Worm (Caenorhabditis elegans) whole organism, L4 larva: Measurements from ENCODE around the gene clec-66.

Experiments used
- aly-2 ChIP-seq: sonication (generic microtip); optimal IDR thresholded peaks from 2 replicates; lab custom pipeline; 2018; ENCODE audit warnings: missing biosample characterization, missing genetic modification characterization
- fkh-10 ChIP-seq: fragments of 150-350 bp; optimal IDR thresholded peaks from 2 replicates; lab custom pipeline; 2014; ENCODE audit warnings: missing biosample characterization, missing genetic modification reagents, missing genetic modification characterization
- hlh-30 ChIP-seq: sonication (generic microtip); optimal IDR thresholded peaks from 2 replicates; lab custom pipeline; 2017; ENCODE audit warnings: antibody characterized with exemption, mild to moderate bottlenecking, missing genetic modification characterization, missing compliant biosample characterization; ENCODE audit not compliant: insufficient read depth
- lin-13 ChIP-seq: fragments of 150-350 bp; optimal IDR thresholded peaks from 2 replicates; lab custom pipeline; 2014; ENCODE audit warnings: missing biosample characterization, missing genetic modification reagents, missing genetic modification characterization
- lsy-2 ChIP-seq, 2 experiments: fragments of 150-350 bp in 1 of 2; sonication (generic microtip) in 1 of 2; optimal IDR thresholded peaks; 2 replicates each; lab custom pipeline; 2014 to 2017; ENCODE audit warnings: missing biosample characterization in 2 of 2, missing genetic modification characterization in 2 of 2
- nhr-237 ChIP-seq: sonication (generic microtip); optimal IDR thresholded peaks from 2 replicates; lab custom pipeline; 2017; ENCODE audit warnings: missing biosample characterization, missing genetic modification characterization
- nhr-6 ChIP-seq: fragments of 150-350 bp; optimal IDR thresholded peaks from 2 replicates; lab custom pipeline; 2014; ENCODE audit warnings: missing biosample characterization, missing genetic modification characterization
- nhr-77 ChIP-seq: fragments of 150-350 bp; optimal IDR thresholded peaks from 2 replicates; lab custom pipeline; 2014; ENCODE audit warnings: missing biosample characterization, missing genetic modification characterization
- pha-4 ChIP-seq, 2 experiments: fragments of 150-350 bp in 1 of 2; fragments of 200-800 bp in 1 of 2; sonication (Bioruptor generic) in 1 of 2; IDR thresholded peaks in 1 of 2; optimal IDR thresholded peaks in 1 of 2; 2 replicates each; pipeline versions ENCODE4 v1.3.6 to Lab custom; 2014 to 2022; ENCODE audit warnings: missing genetic modification characterization in 2 of 2, missing genetic modification reagents in 2 of 2, missing biosample characterization in 1 of 2, missing compliant biosample characterization in 1 of 2
- unc-39 ChIP-seq: sonication (generic microtip); optimal IDR thresholded peaks from 2 replicates; lab custom pipeline; 2017; ENCODE audit warnings: missing biosample characterization, missing genetic modification characterization
- unc-62 ChIP-seq, 3 experiments: fragments of 150-350 bp in 1 of 3; sonication (generic microtip); optimal IDR thresholded peaks in 2 of 3; peaks in 1 of 3; 1 replicate in 1 of 3; 2 replicates in 2 of 3; lab custom pipeline; 2014 to 2017; ENCODE audit warnings: missing biosample characterization in 3 of 3, missing genetic modification characterization in 3 of 3, missing genetic modification reagents in 3 of 3, missing genotype in 1 of 3
- zfp-3 ChIP-seq: fragments of 200-800 bp; sonication (Bioruptor generic); conservative IDR thresholded peaks from 2 replicates; pipeline ENCODE4 v1.3.6; 2022; ENCODE audit warnings: missing genetic modification reagents, missing genetic modification characterization, missing compliant biosample characterization
- ztf-11 ChIP-seq: fragments of 150-350 bp; optimal IDR thresholded peaks from 2 replicates; lab custom pipeline; 2014; ENCODE audit warnings: missing biosample characterization, missing genetic modification characterization
- ztf-7 ChIP-seq: fragments of 150-350 bp; optimal IDR thresholded peaks from 2 replicates; lab custom pipeline; 2014; ENCODE audit warnings: missing biosample characterization, missing genetic modification characterization

ce11 chrII:12908779-12909178, 4.6 kb downstream of the clec-66 start, which contains the start of gene ddn-2:
- TF ChIP-seq lsy-2 (tag; optimal IDR thresholded peaks at IDR 0.05; lab: Kevin White, UChicago) = no peak
- no peak for TF ChIP-seq unc-62 (GFP tag; optimal IDR thresholded peaks at IDR 0.05 in 1 of 2; lab: Kevin White, UChicago)
- TF ChIP-seq unc-62 (tag; optimal IDR thresholded peaks at IDR 0.05; lab: Kevin White, UChicago) = no peak
- TF ChIP-seq nhr-6 = no peak
- TF ChIP-seq ztf-11 (tag; lab: Kevin White, UChicago) = no peak
- TF ChIP-seq nhr-77 (tag; lab: Kevin White, UChicago) = no peak
- no peak for TF ChIP-seq lin-13
- TF ChIP-seq hlh-30 (tag; lab: Kevin White, UChicago) = no peak
- no peak for TF ChIP-seq fkh-10 (GFP tag; lab: Kevin White, UChicago)
- no peak for TF ChIP-seq aly-2
- TF ChIP-seq nhr-237 (tag; lab: Kevin White, UChicago) = no peak
- TF ChIP-seq pha-4 (GFP tag; IDR thresholded peaks at IDR 0.05; lab: Robert Waterston, UW) = no peak
- TF ChIP-seq pha-4 (tag; optimal IDR thresholded peaks at IDR 0.05; lab: Kevin White, UChicago) = no peak
- no peak for TF ChIP-seq ztf-7 (tag; lab: Kevin White, UChicago)
- TF ChIP-seq zfp-3 (GFP tag; lab: Robert Waterston, UW) = no peak
- TF ChIP-seq unc-39 (tag; lab: Kevin White, UChicago) = no peak
